Worm (Caenorhabditis elegans) whole organism, L4/young adult: ENCODE data around the gene F41B5.12.
"Not testable (repeated sequence)": the region's sequence is repeated elsewhere in the genome, so short reads cannot be mapped to it uniquely, and the experiment has no call there.

Experiments
- W03F9.2 ChIP-seq: fragments of 150-350 bp; optimal IDR thresholded peaks from 2 replicates; lab custom pipeline; 2014; ENCODE audit warnings: missing biosample characterization, missing genetic modification characterization
- dao-5 ChIP-seq: sonication (generic microtip); optimal IDR thresholded peaks from 2 replicates; lab custom pipeline; 2016; ENCODE audit warnings: missing genotype, missing genetic modification characterization, moderate library complexity, missing compliant biosample characterization
- him-1 ChIP-seq: sonication (generic microtip); optimal IDR thresholded peaks from 2 replicates; lab custom pipeline; 2016; ENCODE audit warnings: missing genotype, missing genetic modification reagents, missing genetic modification characterization, missing compliant biosample characterization

F41B5.12 gene

ce11 chrV:2244751-2245150, 16.0 kb upstream of the F41B5.12 start, which contains the start of gene cyp-33C5:
Gene cyp-33C5 (plus strand): TSS chrV:2245004.
- TF ChIP-seq him-1 (tag; lab: Kevin White, UChicago) (no peak), W03F9.2 (tag; lab: Kevin White, UChicago) (no peak), dao-5 (tag; lab: Kevin White, UChicago) (no peak)

ce11 chrV:2249310-2249709, 11.4 kb upstream of the F41B5.12 start, which contains the start of gene cyp-33C6:
Gene cyp-33C6 (minus strand): TSS chrV:2249410.
- TF ChIP-seq him-1 (tag; lab: Kevin White, UChicago) (no peak), W03F9.2 (tag; lab: Kevin White, UChicago) (no peak), dao-5 (tag; lab: Kevin White, UChicago) (no peak)

DNA sequence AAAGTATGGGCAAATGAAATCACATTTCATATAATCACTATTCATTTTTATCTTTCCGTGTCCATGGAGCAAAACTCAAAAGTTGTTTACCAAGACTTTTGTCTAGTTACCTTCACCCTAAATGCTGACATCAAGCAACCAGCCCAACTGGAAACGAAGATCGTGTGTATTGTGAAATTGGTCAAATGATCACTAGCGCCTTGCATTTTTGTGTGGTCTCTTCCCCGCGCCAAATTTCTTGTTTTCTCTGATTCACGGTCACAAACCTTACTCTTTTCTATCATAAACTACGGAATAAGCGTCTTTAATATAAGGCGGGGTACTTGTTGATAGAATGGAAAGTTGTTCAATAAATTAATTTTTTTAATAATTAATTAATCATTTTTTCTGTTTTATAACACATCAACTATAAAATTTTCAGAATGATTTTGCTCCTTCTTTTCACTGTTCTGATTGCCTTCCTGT, 10.6 kb upstream of the F41B5.12 start, which contains the start of gene cyp-33C7:
TSS of gene cyp-33C7 (plus strand) at position 415 of the 465 bp plus-strand sequence.
- TF ChIP-seq him-1 (tag; lab: Kevin White, UChicago): no peak
- no peak for TF ChIP-seq dao-5 (tag; lab: Kevin White, UChicago)
- TF ChIP-seq W03F9.2 (tag; lab: Kevin White, UChicago): no peak

DNA sequence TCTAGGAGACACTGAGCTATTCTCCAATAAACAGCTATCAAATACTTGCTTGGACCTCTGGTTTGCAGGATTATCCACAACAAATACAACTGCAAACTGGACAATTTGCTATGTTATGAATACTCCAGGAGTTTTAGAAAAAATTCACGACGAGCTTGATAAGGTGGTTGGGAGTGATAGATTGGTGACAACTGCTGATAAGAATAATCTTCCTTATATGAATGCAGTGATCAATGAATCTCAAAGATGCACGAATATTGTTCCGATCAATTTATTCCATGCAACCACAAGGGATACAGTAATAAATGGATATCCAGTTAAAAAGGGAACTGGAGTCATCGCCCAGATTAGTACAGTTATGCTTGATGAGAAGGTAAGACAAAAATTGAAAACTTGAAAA, 9.0 kb upstream of the F41B5.12 start:
- no peak for TF ChIP-seq dao-5 (tag; lab: Kevin White, UChicago)
- TF ChIP-seq W03F9.2 (tag; lab: Kevin White, UChicago): no peak
- no peak for TF ChIP-seq him-1 (tag; lab: Kevin White, UChicago)

- no peak for TF ChIP-seq W03F9.2 (tag; lab: Kevin White, UChicago)
- no peak for TF ChIP-seq him-1 (tag; lab: Kevin White, UChicago)
- no peak for TF ChIP-seq dao-5 (tag; lab: Kevin White, UChicago)
These were observed 6.1 kb upstream of the F41B5.12 start, which contains the start of gene str-253 for ce11 chrV:2254553-2255124. Gene str-253 (minus strand): TSS chrV:2254603.

DNA sequence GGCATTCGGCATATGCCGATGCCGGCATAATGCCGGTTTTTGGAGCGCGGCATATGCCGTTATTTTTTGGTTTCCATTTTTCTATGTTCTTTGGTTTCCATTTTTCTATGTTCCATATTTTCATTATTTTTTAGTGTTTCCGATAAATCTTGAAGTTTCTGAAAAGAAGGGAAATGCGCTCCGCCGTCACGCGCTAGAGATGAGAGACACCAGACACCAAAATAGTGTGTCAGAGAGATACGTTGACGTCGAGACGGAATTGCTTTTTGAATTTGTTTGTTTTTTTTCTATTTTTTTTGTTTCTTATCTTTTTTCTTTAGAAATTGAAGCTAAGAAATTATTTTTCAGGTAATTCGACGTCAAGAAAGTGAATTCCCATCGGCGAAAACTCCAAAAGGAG, 5.6 kb upstream of the F41B5.12 start, which contains the start of gene F41B5.1:
TSS of gene F41B5.1 (plus strand) at position 343 of the 400 bp plus-strand sequence.
- not testable (repeated sequence) for TF ChIP-seq dao-5, W03F9.2, him-1 (tag; lab: Kevin White, UChicago)

DNA sequence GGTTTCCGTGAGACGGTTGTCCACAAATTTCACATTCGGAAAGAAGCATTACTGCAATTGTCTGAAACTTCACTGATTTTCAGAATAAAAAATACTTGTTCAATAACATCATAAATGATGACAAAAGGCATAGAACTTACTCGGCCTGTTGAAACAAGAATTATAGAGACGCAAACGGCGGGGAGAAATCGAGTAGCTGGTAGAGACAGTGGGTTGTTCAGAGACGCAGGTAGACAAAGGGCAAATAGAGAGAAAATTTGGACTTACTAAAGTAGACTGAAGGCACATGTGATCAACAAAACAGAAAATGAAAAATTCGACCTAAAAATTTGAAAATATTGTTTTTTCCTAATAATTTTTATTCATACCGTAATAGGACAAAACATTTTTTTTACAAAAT, 1.0 kb upstream of the F41B5.12 start, which contains the start of gene nhr-182:
TSS of gene nhr-182 (minus strand) at position 178 of the 400 bp plus-strand sequence.
- TF ChIP-seq dao-5 (tag; lab: Kevin White, UChicago) (no peak), W03F9.2 (tag; lab: Kevin White, UChicago) (no peak), him-1 (tag; lab: Kevin White, UChicago) (no peak)

ce11 chrV:2264455-2264854, 3.7 kb downstream of the F41B5.12 start, which contains the start of gene nhr-183:
Gene nhr-183 (minus strand): TSS chrV:2264634.
- TF ChIP-seq him-1 (tag; lab: Kevin White, UChicago) (no peak), W03F9.2 (tag; lab: Kevin White, UChicago) (no peak), dao-5 (tag; lab: Kevin White, UChicago) (no peak)

ce11 chrV:2264925-2265324, 4.2 kb downstream of the F41B5.12 start:
- no peak for TF ChIP-seq W03F9.2 (tag; lab: Kevin White, UChicago)
- no peak for TF ChIP-seq him-1 (tag; lab: Kevin White, UChicago)
- TF ChIP-seq dao-5 (tag; lab: Kevin White, UChicago): no peak

DNA sequence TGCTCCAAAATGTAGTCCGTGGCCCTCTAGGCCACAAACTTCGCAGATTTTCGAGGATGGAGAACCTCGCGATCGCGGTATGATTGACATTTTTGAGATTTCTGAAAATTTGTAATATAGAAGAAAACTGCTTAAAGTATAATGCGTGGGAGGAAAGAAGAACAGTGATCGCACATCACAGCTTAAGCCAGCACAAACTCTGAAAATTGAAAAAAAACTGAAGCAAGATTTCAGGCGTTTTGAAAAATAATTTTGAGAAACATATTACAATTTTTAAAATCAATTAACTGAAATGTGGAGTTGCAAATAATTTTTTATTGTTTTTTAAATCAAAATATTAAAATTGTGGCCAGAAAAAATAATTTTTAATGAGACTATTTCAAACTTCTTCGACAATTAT, 6.2 kb downstream of the F41B5.12 start, which contains the start of gene nhr-275:
TSS of gene nhr-275 (minus strand) at position 101 of the 400 bp plus-strand sequence.
- TF ChIP-seq dao-5 (tag; lab: Kevin White, UChicago) (no peak), him-1 (tag; lab: Kevin White, UChicago) (no peak), W03F9.2 (tag; lab: Kevin White, UChicago) (no peak)

DNA sequence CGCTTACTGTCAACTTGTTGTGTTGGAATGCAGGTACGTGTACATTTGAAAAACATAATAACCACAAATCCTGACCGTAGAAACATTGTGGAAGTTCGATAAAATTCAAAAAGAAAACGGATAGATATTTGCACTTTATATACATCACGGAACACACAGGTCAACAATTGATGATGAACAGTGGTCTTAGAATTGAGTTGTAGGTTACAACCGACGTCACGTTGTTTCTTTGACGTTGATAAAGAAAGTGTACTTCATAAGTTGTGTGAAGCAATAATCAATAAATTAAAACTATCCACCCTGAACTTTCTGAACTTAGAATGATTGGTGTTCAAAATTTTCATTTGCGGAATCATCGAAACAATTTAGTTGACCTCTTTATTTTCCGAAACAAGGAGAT, 11.0 kb downstream of the F41B5.12 start, which contains the start of gene Y5H2A.1:
TSS of gene Y5H2A.1 (minus strand) at position 101 of the 400 bp plus-strand sequence.
- TF ChIP-seq W03F9.2 (tag; lab: Kevin White, UChicago): no peak
- TF ChIP-seq him-1 (tag; lab: Kevin White, UChicago): no peak
- TF ChIP-seq dao-5 (tag; lab: Kevin White, UChicago): no peak

DNA sequence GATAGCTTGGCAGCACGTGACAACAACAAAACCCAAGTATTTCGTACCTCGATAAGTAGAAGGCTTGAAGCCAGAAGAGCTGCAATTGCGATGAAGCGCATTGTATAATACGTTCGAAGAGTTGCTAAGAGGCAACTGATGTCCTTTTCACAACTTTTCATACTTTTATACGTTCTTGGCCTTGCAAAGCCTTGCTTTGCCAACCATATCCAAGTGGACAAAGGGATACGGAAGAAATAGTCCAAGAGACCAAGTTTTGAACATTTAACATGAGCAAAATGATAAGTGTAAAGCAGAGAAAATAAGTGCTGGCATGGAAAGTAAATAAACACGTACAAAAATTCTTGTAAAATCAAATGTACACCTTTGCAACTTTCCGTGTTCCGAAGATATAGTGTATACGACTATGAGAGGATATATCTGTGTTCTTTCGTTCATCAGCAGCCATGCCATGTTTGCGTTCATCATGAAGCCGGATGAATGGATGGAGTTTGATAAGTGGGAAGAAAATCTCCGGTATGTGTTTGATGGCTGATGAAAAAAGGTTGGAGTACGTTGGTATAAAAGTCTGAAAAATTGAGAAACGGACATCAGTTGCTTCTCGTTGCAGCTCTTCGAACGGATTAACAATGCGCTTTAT, 13.6 kb downstream of the F41B5.12 start, which contains the start of the genes Y5H2A.4 and abu-4:
TSS of gene Y5H2A.4 (minus strand) at position 101 of the 640 bp plus-strand sequence.
TSS of gene abu-4 (plus strand) at position 590 of the 640 bp plus-strand sequence.
- TF ChIP-seq dao-5 (tag; lab: Kevin White, UChicago) (no peak), him-1 (tag; lab: Kevin White, UChicago) (no peak), W03F9.2 (tag; lab: Kevin White, UChicago) (no peak)

DNA sequence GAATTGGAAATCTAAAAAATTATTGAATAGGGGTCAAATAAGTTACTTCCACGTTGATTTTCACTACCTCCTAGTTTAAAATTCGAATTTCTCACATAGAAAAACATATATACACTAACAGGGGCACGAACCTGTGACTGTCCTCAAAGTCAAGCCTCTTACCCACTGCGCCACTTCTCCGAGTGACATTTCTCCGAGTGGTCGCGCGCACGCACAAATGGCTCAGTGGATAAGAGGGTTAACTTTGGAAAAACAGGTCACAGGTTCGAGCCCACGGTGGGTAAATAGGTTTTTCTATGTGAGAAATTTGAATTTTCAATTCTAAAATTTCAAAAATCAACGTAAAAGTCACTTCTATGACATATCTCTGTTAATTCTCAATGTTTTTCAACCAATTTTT, 16.5 kb downstream of the F41B5.12 start:
- TF ChIP-seq dao-5 (tag; lab: Kevin White, UChicago) (no peak), him-1 (tag; lab: Kevin White, UChicago) (no peak), W03F9.2 (tag; lab: Kevin White, UChicago) (no peak)
